Fruit fly (Drosophila melanogaster) Kc167 (cell line): ENCODE data around the gene sog.

Experiments
- Myc ChIP-seq: fragments of >200 bp; optimal IDR thresholded peaks from 2 replicates; lab custom pipeline; 2017; ENCODE audit warnings: missing external identifiers
- h ChIP-seq: fragments of >200 bp; optimal IDR thresholded peaks from 3 replicates; lab custom pipeline; 2018; ENCODE audit warnings: missing external identifiers
- insv ChIP-seq: fragments of >200 bp; optimal IDR thresholded peaks from 3 replicates; lab custom pipeline; 2018; ENCODE audit warnings: missing external identifiers
- psq ChIP-seq: fragments of >200 bp; optimal IDR thresholded peaks from 2 replicates; lab custom pipeline; 2017; ENCODE audit warnings: missing external identifiers

- TF ChIP-seq Myc: no peak
- TF ChIP-seq h (lab: Kevin White, UChicago): no peak
- no peak for TF ChIP-seq insv
- no peak for TF ChIP-seq psq (lab: Kevin White, UChicago)
Observed at dm6 chrX:15608751-15609345, 24.4 kb downstream of the sog start.
